Worm (Caenorhabditis elegans): ENCODE results near the gene C38C3.4.

Gene C38C3.4

ce11 chrV:1451334-1451733, 30.5 kb upstream of the C38C3.4 start, which contains the start of gene srj-23:
TSS of gene srj-23 (plus strand) at chrV:1451634.
- TF ChIP-seq lsy-2 (tag; optimal IDR thresholded peaks at IDR 0.05): no peak
- no peak for TF ChIP-seq ceh-82 (tag; optimal IDR thresholded peaks at IDR 0.05)
- TF ChIP-seq elt-3 (tag; optimal IDR thresholded peaks at IDR 0.05): no peak
- TF ChIP-seq nhr-237 (tag; optimal IDR thresholded peaks at IDR 0.05): no peak
- TF ChIP-seq mab-5 (tag; optimal IDR thresholded peaks at IDR 0.05): no peak
- no peak for TF ChIP-seq nhr-21 (tag; optimal IDR thresholded peaks at IDR 0.05)
- no peak for TF ChIP-seq unc-62 (GFP tag; optimal IDR thresholded peaks at IDR 0.05)
- no peak for TF ChIP-seq ama-1 (optimal IDR thresholded peaks at IDR 0.05)
- no peak for TF ChIP-seq mbf-1 (tag; optimal IDR thresholded peaks at IDR 0.05)
- no peak for TF ChIP-seq nhr-11 (tag; optimal IDR thresholded peaks at IDR 0.05)
- no peak for TF ChIP-seq nhr-12 (tag; optimal IDR thresholded peaks at IDR 0.05)
- TF ChIP-seq nhr-129 (tag; optimal IDR thresholded peaks at IDR 0.05): no peak
- no peak for TF ChIP-seq nhr-23 (tag; optimal IDR thresholded peaks at IDR 0.05)
- no peak for TF ChIP-seq dmd-4 (tag; optimal IDR thresholded peaks at IDR 0.05)
- no peak for TF ChIP-seq nhr-6 (tag; optimal IDR thresholded peaks at IDR 0.05)
- no peak for TF ChIP-seq mdl-1 (tag; optimal IDR thresholded peaks at IDR 0.05)
- no peak for TF ChIP-seq ceh-16 (tag; optimal IDR thresholded peaks at IDR 0.05)
- no peak for TF ChIP-seq lin-39 (tag; optimal IDR thresholded peaks at IDR 0.05)
- TF ChIP-seq Y55F3AM.14 (GFP tag; optimal IDR thresholded peaks at IDR 0.05): no peak

ce11 chrV:1454762-1455161, 27.1 kb upstream of the C38C3.4 start, which contains the start of gene chil-14:
TSS of gene chil-14 (plus strand) at chrV:1455062.
- TF ChIP-seq nhr-10 (tag; optimal IDR thresholded peaks at IDR 0.05): no peak
- TF ChIP-seq peb-1 (tag; optimal IDR thresholded peaks at IDR 0.05): no peak
- TF ChIP-seq nhr-11 (tag; optimal IDR thresholded peaks at IDR 0.05): no peak
- TF ChIP-seq ztf-1 (GFP tag; conservative IDR thresholded peaks at IDR 0.05): no peak
- no peak for TF ChIP-seq elt-1 (tag; optimal IDR thresholded peaks at IDR 0.05)
- TF ChIP-seq lin-39 (tag; optimal IDR thresholded peaks at IDR 0.05): no peak
- TF ChIP-seq ama-1 (optimal IDR thresholded peaks at IDR 0.05): no peak
- TF ChIP-seq aly-2 (tag; optimal IDR thresholded peaks at IDR 0.05): no peak
- TF ChIP-seq snpc-4 (tag; optimal IDR thresholded peaks at IDR 0.05): no peak
- no peak for TF ChIP-seq Y55F3AM.14 (GFP tag; optimal IDR thresholded peaks at IDR 0.05)
- TF ChIP-seq F13H6.1 (tag; optimal IDR thresholded peaks at IDR 0.05): no peak
- TF ChIP-seq unc-55 (GFP tag; optimal IDR thresholded peaks at IDR 0.05): no peak
- TF ChIP-seq nhr-23 (tag; optimal IDR thresholded peaks at IDR 0.05): no peak
- no peak for TF ChIP-seq nhr-6 (tag; optimal IDR thresholded peaks at IDR 0.05)
- TF ChIP-seq skn-1 (tag; optimal IDR thresholded peaks at IDR 0.05): no peak
- no peak for TF ChIP-seq nhr-25 (tag; optimal IDR thresholded peaks at IDR 0.05)
- TF ChIP-seq sma-3 (GFP tag; optimal IDR thresholded peaks at IDR 0.05): no peak
- no peak for TF ChIP-seq zag-1 (tag; optimal IDR thresholded peaks at IDR 0.05)
- TF ChIP-seq ZK546.5 (tag; optimal IDR thresholded peaks at IDR 0.05): no peak
- TF ChIP-seq ztf-4 (tag; optimal IDR thresholded peaks at IDR 0.05): no peak

- TF ChIP-seq lin-13 (GFP tag; optimal IDR thresholded peaks at IDR 0.05) (no peak), nhr-10 (tag; optimal IDR thresholded peaks at IDR 0.05) (no peak), unc-62 (GFP tag; optimal IDR thresholded peaks at IDR 0.05) (no peak), Y55F3AM.14 (GFP tag; optimal IDR thresholded peaks at IDR 0.05) (no peak), unc-55 (GFP tag; optimal IDR thresholded peaks at IDR 0.05) (no peak), nhr-11 (tag; optimal IDR thresholded peaks at IDR 0.05) (no peak), mbf-1 (tag; optimal IDR thresholded peaks at IDR 0.05) (no peak), gmeb-1 (tag; optimal IDR thresholded peaks at IDR 0.05) (no peak), ztf-1 (GFP tag; conservative IDR thresholded peaks at IDR 0.05) (no peak), unc-39 (tag; optimal IDR thresholded peaks at IDR 0.05) (no peak), R02D3.7 (tag; optimal IDR thresholded peaks at IDR 0.05) (no peak), skn-1 (tag; optimal IDR thresholded peaks at IDR 0.05) (no peak), fos-1 (tag; optimal IDR thresholded peaks at IDR 0.05) (no peak), nhr-23 (tag; optimal IDR thresholded peaks at IDR 0.05) (no peak), sma-3 (GFP tag; optimal IDR thresholded peaks at IDR 0.05) (no peak), lin-39 (tag; optimal IDR thresholded peaks at IDR 0.05) (no peak)
Observed at ce11 chrV:1455280-1455679, 26.6 kb upstream of the C38C3.4 start.

ce11 chrV:1456614-1457013, 25.2 kb upstream of the C38C3.4 start:
- no peak for TF ChIP-seq ZK546.5 (tag; optimal IDR thresholded peaks at IDR 0.05)
- TF ChIP-seq sma-9 (GFP tag; optimal IDR thresholded peaks at IDR 0.05): peak; percentile 45
- no peak for TF ChIP-seq sma-9 (tag; optimal IDR thresholded peaks at IDR 0.05)
- TF ChIP-seq ceh-82 (tag; optimal IDR thresholded peaks at IDR 0.05): no peak
- no peak for TF ChIP-seq skn-1 (tag; optimal IDR thresholded peaks at IDR 0.05)
- TF ChIP-seq nhr-12 (tag; optimal IDR thresholded peaks at IDR 0.05): no peak
- peak in 1 of 2 experiments; percentile 41 for TF ChIP-seq lsy-2 (tag; optimal IDR thresholded peaks at IDR 0.05)
- no peak for TF ChIP-seq zag-1 (tag; optimal IDR thresholded peaks at IDR 0.05)
